Worm (Caenorhabditis elegans) whole organism, late embryonic: ENCODE measurements around the gene gtf-2E2.

Experiments used
- ceh-31 ChIP-seq: sonication (generic microtip); optimal IDR thresholded peaks from 2 replicates; lab custom pipeline; 2016; ENCODE audit warnings: missing genetic modification characterization, missing compliant biosample characterization
- ceh-9 ChIP-seq: sonication (generic microtip); optimal IDR thresholded peaks from 2 replicates; lab custom pipeline; 2016; ENCODE audit warnings: mild to moderate bottlenecking, missing genetic modification characterization, inconsistent platforms, missing compliant biosample characterization
- ets-4 ChIP-seq: sonication (generic microtip); optimal IDR thresholded peaks from 2 replicates; lab custom pipeline; 2016; ENCODE audit warnings: missing genetic modification characterization, missing compliant biosample characterization
- lin-11 ChIP-seq: fragments of 200-800 bp; sonication (Bioruptor generic); optimal IDR thresholded peaks from 2 replicates; lab custom pipeline; 2018; ENCODE audit warnings: mild to moderate bottlenecking, missing genetic modification characterization, missing compliant biosample characterization
- pqm-1 ChIP-seq: sonication (generic microtip); optimal IDR thresholded peaks from 2 replicates; lab custom pipeline; 2016; ENCODE audit warnings: missing genetic modification characterization, missing compliant biosample characterization
- tbx-7 ChIP-seq: sonication (generic microtip); optimal IDR thresholded peaks from 2 replicates; lab custom pipeline; 2016; ENCODE audit warnings: missing genotype, missing genetic modification characterization, missing compliant biosample characterization
- ttx-3 ChIP-seq: sonication (generic microtip); optimal IDR thresholded peaks from 2 replicates; lab custom pipeline; 2016; ENCODE audit warnings: missing genetic modification reagents, missing genetic modification characterization, missing compliant biosample characterization
- unc-55 ChIP-seq: sonication (generic microtip); optimal IDR thresholded peaks from 2 replicates; lab custom pipeline; 2017; ENCODE audit warnings: missing biosample characterization, missing genetic modification reagents, missing genetic modification characterization

- TF ChIP-seq ceh-9 (tag; lab: Kevin White, UChicago) (no peak), unc-55 (no peak), ets-4 (no peak), ttx-3 (tag; lab: Kevin White, UChicago) (no peak), lin-11 (tag; lab: Kevin White, UChicago) (no peak), pqm-1 (no peak), tbx-7 (tag; lab: Kevin White, UChicago) (no peak), ceh-31 (tag; lab: Kevin White, UChicago) (no peak)
Observed at ce11 chrII:11547254-11547687, 5.0 kb upstream of the gtf-2E2 start, which contains the start of gene F54D5.7.
